Fruit fly (Drosophila melanogaster): Measurements from ENCODE around the gene Hsp22.

dm6 chr3L:9404497-9404896 lies 31.8 kb downstream of the Hsp22 start, which contains the start of gene Cpr67B:
- TF ChIP-seq woc (GFP tag; optimal IDR thresholded peaks at IDR 0.05) (no peak), lola (GFP tag; optimal IDR thresholded peaks at IDR 0.05) (no peak)

Measured in whole organism, wandering third instar larva.